Fruit fly (Drosophila melanogaster) whole organism, pupa: ENCODE measurements around the gene PGRP-SB2.
A peak's percentile ranks its signal among the peaks of the same experiment; 100 is the strongest.

ENCODE experiments used
- CG10348 ChIP-seq: fragments of 200-800 bp; sonication (Bioruptor generic); IDR thresholded peaks from 2 replicates; pipeline ENCODE4 v1.3.6; 2022; ENCODE audit warnings: missing biosample characterization, missing genetic modification characterization
- CG12605 ChIP-seq: fragments of 200-800 bp; sonication (Bioruptor generic); IDR thresholded peaks from 2 replicates; pipeline ENCODE4 v1.3.6; 2022; ENCODE audit warnings: missing biosample characterization, missing genetic modification characterization
- CG13204 ChIP-seq: fragments of 200-800 bp; sonication (Bioruptor generic); optimal IDR thresholded peaks from 2 replicates; lab custom pipeline; 2018; ENCODE audit warnings: missing biosample characterization, mild to moderate bottlenecking, missing genetic modification characterization, moderate library complexity
- CG14655 ChIP-seq: fragments of 200-800 bp; sonication (Bioruptor generic); optimal IDR thresholded peaks from 3 replicates; lab custom pipeline; 2017; ENCODE audit warnings: mild to moderate bottlenecking, missing biosample characterization, missing genetic modification reagents, missing genetic modification characterization
- CG15710 ChIP-seq: fragments of 200-800 bp; sonication (Bioruptor generic); optimal IDR thresholded peaks from 2 replicates; lab custom pipeline; 2018; ENCODE audit warnings: missing biosample characterization, mild to moderate bottlenecking, missing genetic modification characterization, moderate library complexity
- CG17806 ChIP-seq: fragments of 200-800 bp; sonication (Bioruptor generic); optimal IDR thresholded peaks from 2 replicates; lab custom pipeline; 2018; ENCODE audit warnings: missing biosample characterization, mild to moderate bottlenecking, missing genetic modification characterization, moderate library complexity
- CG32121 ChIP-seq: fragments of 200-800 bp; sonication (Bioruptor generic); IDR thresholded peaks from 2 replicates; pipeline ENCODE4 v1.3.6; 2022; ENCODE audit warnings: missing biosample characterization, missing genetic modification characterization
- CG34367 ChIP-seq: fragments of 200-800 bp; sonication (Bioruptor generic); optimal IDR thresholded peaks from 2 replicates; lab custom pipeline; 2018; ENCODE audit warnings: missing biosample characterization, mild to moderate bottlenecking, missing genetic modification characterization
- CG4496 ChIP-seq: fragments of 200-800 bp; sonication (Bioruptor generic); IDR thresholded peaks from 3 replicates; pipeline ENCODE4 v1.3.6; 2022; ENCODE audit warnings: missing biosample characterization, missing genetic modification characterization
- CG8159 ChIP-seq: fragments of 200-800 bp; sonication (Bioruptor generic); optimal IDR thresholded peaks from 3 replicates; lab custom pipeline; 2018; ENCODE audit warnings: missing biosample characterization, mild to moderate bottlenecking, missing genetic modification characterization, moderate library complexity
- CG8301 ChIP-seq: fragments of 200-800 bp; sonication (Bioruptor generic); optimal IDR thresholded peaks from 2 replicates; lab custom pipeline; 2018; ENCODE audit warnings: missing biosample characterization, mild to moderate bottlenecking, missing genetic modification characterization
- CG9948 ChIP-seq: fragments of 200-800 bp; sonication (Bioruptor generic); optimal IDR thresholded peaks from 2 replicates; lab custom pipeline; 2018; ENCODE audit warnings: missing biosample characterization, mild to moderate bottlenecking, missing genetic modification characterization, moderate library complexity
- D1 ChIP-seq: fragments of 200-800 bp; sonication (Bioruptor generic); optimal IDR thresholded peaks from 2 replicates; lab custom pipeline; 2018; ENCODE audit warnings: missing biosample characterization, mild to moderate bottlenecking, missing genetic modification characterization, moderate library complexity
- EcR ChIP-seq: fragments of 200-800 bp; sonication (Bioruptor generic); optimal IDR thresholded peaks from 3 replicates; lab custom pipeline; 2019; ENCODE audit warnings: missing biosample characterization, missing genetic modification characterization, mild to moderate bottlenecking, moderate library complexity, missing genetic modification reagents
- Ets98B ChIP-seq: fragments of 200-800 bp; sonication (Bioruptor generic); IDR thresholded peaks from 2 replicates; pipeline ENCODE4 v1.3.6; 2022; ENCODE audit warnings: missing biosample characterization, missing genetic modification characterization
- Pif1A ChIP-seq: fragments of 200-800 bp; sonication (Bioruptor generic); optimal IDR thresholded peaks from 3 replicates; lab custom pipeline; 2016; ENCODE audit warnings: missing biosample characterization, missing genetic modification characterization
- Pif1B ChIP-seq: fragments of 200-800 bp; sonication (Bioruptor generic); optimal IDR thresholded peaks from 3 replicates; lab custom pipeline; 2016; ENCODE audit warnings: missing biosample characterization, missing genetic modification characterization
- Snoo ChIP-seq: fragments of 200-800 bp; sonication (Bioruptor generic); optimal IDR thresholded peaks from 3 replicates; lab custom pipeline; 2017; ENCODE audit warnings: missing biosample characterization, mild to moderate bottlenecking, missing genetic modification characterization, inconsistent platforms
- fd96Ca ChIP-seq: fragments of 200-800 bp; sonication (Bioruptor generic); IDR thresholded peaks from 3 replicates; pipeline ENCODE4 v1.3.6; 2022; ENCODE audit warnings: missing biosample characterization, missing genetic modification characterization
- gl ChIP-seq: fragments of 200-800 bp; sonication (Bioruptor generic); optimal IDR thresholded peaks from 2 replicates; lab custom pipeline; 2018; ENCODE audit warnings: missing biosample characterization, mild to moderate bottlenecking, missing genetic modification characterization
- rn ChIP-seq: fragments of 200-800 bp; sonication (Bioruptor generic); IDR thresholded peaks from 2 replicates; pipeline ENCODE4 v1.3.6; 2022; ENCODE audit warnings: missing biosample characterization, missing genetic modification characterization

Gene PGRP-SB2

DNA sequence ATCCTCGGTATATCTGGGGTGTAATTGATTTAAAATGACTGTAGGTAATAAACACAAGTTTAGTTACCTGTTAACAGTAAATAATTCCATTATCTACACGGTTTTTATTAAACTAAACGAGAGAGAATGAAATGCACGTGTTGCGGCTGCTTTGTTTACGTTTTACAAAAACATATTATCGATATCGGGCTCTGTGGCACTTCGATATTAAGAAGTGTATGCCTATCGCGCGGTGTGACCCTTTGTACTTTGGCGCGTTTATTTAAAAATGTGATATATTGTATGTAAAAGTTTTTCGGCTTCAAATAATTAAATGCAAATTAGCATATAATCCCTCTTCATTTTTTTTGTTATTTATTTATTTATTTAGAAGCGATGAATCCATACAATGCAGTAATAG, 4.3 kb downstream of the PGRP-SB2 start, which contains the start of gene Dbp73D:
Gene Dbp73D (minus strand): TSS at position 174 of the 400 bp plus-strand sequence.
- no peak for TF ChIP-seq CG9948 (tag; lab: Kevin White, UChicago)
- no peak for TF ChIP-seq CG8301 (tag; lab: Kevin White, UChicago)
- TF ChIP-seq CG15710 (tag; lab: Kevin White, UChicago): no peak
- no peak for TF ChIP-seq CG34367 (tag; lab: Kevin White, UChicago)
- TF ChIP-seq Ets98B (GFP tag; lab: Robert Waterston, UW): no peak

DNA sequence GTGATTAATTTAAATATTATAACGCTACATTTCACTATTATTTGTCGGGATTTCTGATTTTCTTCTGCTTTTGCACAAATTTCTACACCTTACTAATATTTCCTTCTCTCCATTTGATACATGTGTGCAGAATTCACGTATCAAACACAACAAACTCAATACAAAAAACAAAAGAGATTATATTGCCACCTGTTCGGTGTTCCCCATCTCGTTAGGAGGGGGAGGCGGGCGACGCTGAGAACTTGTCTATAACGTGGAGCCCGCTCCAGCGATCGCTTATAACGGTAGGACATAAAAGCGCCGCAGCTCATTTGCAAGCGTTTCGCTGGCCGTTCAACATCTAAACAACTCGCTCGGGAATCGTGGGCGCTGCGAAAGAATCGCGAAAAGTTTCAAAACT, 6.9 kb downstream of the PGRP-SB2 start, which contains the start of gene CG9701:
Gene CG9701 (plus strand): TSS at position 301 of the 400 bp plus-strand sequence.
- TF ChIP-seq Ets98B (GFP tag; lab: Robert Waterston, UW): no peak
- no peak for TF ChIP-seq CG8301 (tag; lab: Kevin White, UChicago)
- TF ChIP-seq fd96Ca (GFP tag; lab: Robert Waterston, UW): no peak

DNA sequence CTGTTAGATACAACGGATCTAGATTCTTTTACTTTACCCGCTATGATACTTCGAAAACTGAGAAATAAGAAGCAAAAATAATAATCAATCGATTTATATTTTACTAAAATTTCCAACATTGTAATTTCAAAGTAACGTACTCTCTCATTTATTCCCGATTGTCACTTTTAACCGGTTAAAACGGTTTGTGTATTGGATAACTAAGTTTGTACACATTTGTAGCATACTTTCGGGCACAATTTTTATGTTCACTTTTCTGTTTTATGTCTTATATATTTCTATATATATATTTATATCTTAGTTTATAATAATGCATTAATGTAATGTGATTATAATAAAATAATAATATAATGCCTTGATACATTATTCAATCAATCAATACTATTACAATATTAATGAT, 15.3 kb downstream of the PGRP-SB2 start:
- TF ChIP-seq CG8301 (tag; lab: Kevin White, UChicago) (no peak), Ets98B (GFP tag; lab: Robert Waterston, UW) (no peak), CG17806 (tag; lab: Kevin White, UChicago) (no peak), Snoo (tag; lab: Kevin White, UChicago) (no peak), CG14655 (GFP tag; lab: Kevin White, UChicago) (no peak), D1 (tag; lab: Kevin White, UChicago) (peak; percentile 67), CG10348 (GFP tag; lab: Robert Waterston, UW) (no peak), Pif1A (GFP tag; lab: Kevin White, UChicago) (no peak), CG34367 (tag; lab: Kevin White, UChicago) (no peak)

DNA sequence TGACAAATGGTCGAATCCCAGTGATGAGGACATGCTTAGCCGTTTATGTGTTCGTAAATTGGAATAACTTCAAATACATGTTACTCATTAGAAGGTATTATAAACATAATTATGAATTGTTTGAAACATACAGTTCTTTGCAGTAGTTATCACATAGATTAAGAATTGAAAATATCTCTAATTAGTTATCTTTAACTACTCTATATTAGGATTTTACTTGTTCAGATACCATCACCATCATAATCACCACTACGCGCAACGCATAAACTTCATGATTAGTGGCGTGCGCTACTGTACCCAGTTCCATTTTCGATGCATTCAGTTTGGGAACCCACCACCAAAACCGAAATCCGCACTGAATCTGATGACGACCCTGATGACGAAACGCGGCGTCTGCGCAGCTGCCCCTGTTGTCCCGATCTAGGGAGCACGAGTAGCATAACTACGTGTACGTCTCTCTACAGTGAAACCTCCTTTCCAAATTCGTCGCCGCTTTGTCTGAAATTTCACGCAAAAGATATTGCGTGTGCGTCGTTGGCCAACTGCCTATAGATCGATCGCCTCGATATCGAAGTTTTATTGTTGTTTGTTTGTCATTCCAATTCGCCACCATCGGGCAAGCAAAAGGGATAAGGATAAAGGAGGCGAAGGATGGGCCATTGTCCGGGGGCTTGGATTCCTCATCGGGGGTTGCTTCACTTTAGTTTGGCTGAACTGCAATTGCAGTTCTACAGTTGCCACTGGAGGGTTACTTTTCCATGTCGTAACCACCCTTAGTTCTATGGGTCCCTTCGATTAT, 17.8 kb downstream of the PGRP-SB2 start:
- no peak for TF ChIP-seq CG9948 (tag; lab: Kevin White, UChicago)
- no peak for TF ChIP-seq EcR (GFP tag; lab: Kevin White, UChicago)
- TF ChIP-seq CG34367 (tag; lab: Kevin White, UChicago): no peak
- no peak for TF ChIP-seq D1 (tag; lab: Kevin White, UChicago)
- TF ChIP-seq CG8301 (tag; lab: Kevin White, UChicago): no peak
- TF ChIP-seq CG14655 (GFP tag; lab: Kevin White, UChicago): no peak
- TF ChIP-seq CG4496: no peak
- no peak for TF ChIP-seq gl (tag; lab: Kevin White, UChicago)
- no peak for TF ChIP-seq CG10348 (GFP tag; lab: Robert Waterston, UW)
- no peak for TF ChIP-seq CG12605 (GFP tag; lab: Robert Waterston, UW)
- TF ChIP-seq CG32121 (GFP tag; lab: Robert Waterston, UW): no peak

DNA sequence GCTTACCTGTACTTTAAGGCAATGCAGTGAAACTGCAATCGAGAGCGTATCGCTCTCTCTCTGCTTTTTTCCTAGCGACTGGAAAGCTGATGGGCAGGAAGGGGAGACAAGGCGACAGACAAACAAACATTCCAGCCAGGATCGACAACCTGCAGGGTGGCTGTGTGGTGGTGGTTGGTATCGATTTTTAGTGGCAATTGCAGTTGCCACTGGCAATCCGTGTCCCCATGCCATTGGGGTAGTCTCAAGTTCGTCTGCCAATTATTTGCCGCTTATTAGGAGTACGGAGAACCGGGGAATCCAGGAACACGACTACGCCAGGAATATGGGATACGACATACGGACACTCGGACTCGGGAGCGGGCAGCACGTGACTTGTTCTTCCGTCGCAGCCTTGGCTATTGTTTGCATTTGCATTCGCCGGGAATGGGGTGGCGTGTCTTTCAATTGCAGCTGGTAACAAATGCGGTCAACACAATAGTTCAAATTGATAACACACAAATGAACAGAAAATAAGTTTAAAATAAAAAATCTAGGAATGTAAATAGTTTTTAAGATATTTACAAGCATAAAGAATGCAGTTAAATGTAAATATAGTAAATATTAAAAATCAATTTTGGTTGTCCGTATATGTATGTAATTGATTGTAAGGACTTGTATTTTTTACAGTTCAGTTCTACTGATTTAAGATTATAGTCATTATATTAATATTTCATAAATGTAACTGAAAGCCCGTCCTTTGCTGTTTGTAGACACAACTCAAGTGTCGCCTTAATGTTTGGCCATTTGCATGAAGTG, 20.4 kb downstream of the PGRP-SB2 start:
- TF ChIP-seq Ets98B (GFP tag; lab: Robert Waterston, UW) (no peak), Pif1A (GFP tag; lab: Kevin White, UChicago) (no peak), CG9948 (tag; lab: Kevin White, UChicago) (peak; percentile 67), Snoo (tag; lab: Kevin White, UChicago) (no peak), CG14655 (GFP tag; lab: Kevin White, UChicago) (peak; percentile 31), CG8159 (tag; lab: Kevin White, UChicago) (peak; percentile 37), CG8301 (tag; lab: Kevin White, UChicago) (peak; percentile 54), CG15710 (tag; lab: Kevin White, UChicago) (peak; percentile 20), CG13204 (GFP tag; lab: Kevin White, UChicago) (no peak), fd96Ca (GFP tag; lab: Robert Waterston, UW) (no peak)

DNA sequence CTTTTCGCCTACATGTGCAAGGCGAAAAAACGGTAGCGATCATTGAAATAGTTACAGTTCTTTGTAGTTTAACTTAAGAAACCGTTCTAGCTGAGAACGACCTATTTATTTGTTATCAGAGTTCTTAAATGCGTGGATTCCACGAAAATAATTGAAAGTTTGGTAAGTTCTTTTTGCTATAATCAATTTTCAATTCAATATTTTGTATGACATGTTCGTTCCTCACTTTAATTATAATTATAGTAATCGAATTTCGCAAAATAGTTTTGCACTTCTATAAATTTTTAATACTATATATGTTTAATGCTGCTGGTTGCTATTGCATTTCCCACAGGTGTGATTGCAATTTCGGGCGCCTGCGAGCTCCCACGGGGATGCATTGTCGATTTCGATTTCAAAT, 22.0 kb downstream of the PGRP-SB2 start:
- TF ChIP-seq fd96Ca (GFP tag; lab: Robert Waterston, UW) (no peak), Snoo (tag; lab: Kevin White, UChicago) (peak; percentile 42), CG14655 (GFP tag; lab: Kevin White, UChicago) (peak; percentile 69), Ets98B (GFP tag; lab: Robert Waterston, UW) (no peak), Pif1A (GFP tag; lab: Kevin White, UChicago) (peak; percentile 29), CG10348 (GFP tag; lab: Robert Waterston, UW) (no peak), Pif1B (GFP tag; lab: Kevin White, UChicago) (peak; percentile 12), CG15710 (tag; lab: Kevin White, UChicago) (peak; percentile 55), CG8159 (tag; lab: Kevin White, UChicago) (peak; percentile 66), CG8301 (tag; lab: Kevin White, UChicago) (peak; percentile 67), CG34367 (tag; lab: Kevin White, UChicago) (peak; percentile 36), D1 (tag; lab: Kevin White, UChicago) (no peak), EcR (GFP tag; lab: Kevin White, UChicago) (no peak), gl (tag; lab: Kevin White, UChicago) (no peak), rn (no peak), CG13204 (GFP tag; lab: Kevin White, UChicago) (no peak), CG9948 (tag; lab: Kevin White, UChicago) (peak; percentile 56), CG12605 (GFP tag; lab: Robert Waterston, UW) (no peak), CG32121 (GFP tag; lab: Robert Waterston, UW) (0 out of 2 replicates have a peak, but pooled peaks have one; percentile 44), CG17806 (tag; lab: Kevin White, UChicago) (peak; percentile 57), CG4496 (0 out of 3 replicates have a peak, but pooled peaks have one; percentile 31)
